Worm (Caenorhabditis elegans) whole organism, young adult: Measurements from ENCODE around the gene F09F7.5.
A peak's percentile ranks its signal among the peaks of the same experiment; 100 is the strongest.

ENCODE experiments used
- B0019.2 ChIP-seq: fragments of 200-800 bp; sonication (Bioruptor generic); conservative IDR thresholded peaks from 2 replicates; pipeline ENCODE4 v1.3.6; 2022; ENCODE audit warnings: missing genetic modification reagents, missing genetic modification characterization, missing compliant biosample characterization
- B0261.1 ChIP-seq: sonication (generic microtip); optimal IDR thresholded peaks from 2 replicates; lab custom pipeline; 2016; ENCODE audit warnings: mild to moderate bottlenecking, missing genetic modification characterization, moderate library complexity, missing compliant biosample characterization
- C06A6.2 ChIP-seq: fragments of 200-800 bp; sonication (Bioruptor generic); conservative IDR thresholded peaks from 2 replicates; pipeline ENCODE4 v1.3.6; 2022; ENCODE audit warnings: missing genetic modification characterization, missing compliant biosample characterization
- F33H1.4 ChIP-seq: fragments of 200-800 bp; sonication (Bioruptor generic); IDR thresholded peaks from 2 replicates; pipeline ENCODE4 v1.3.6; 2022; ENCODE audit warnings: missing genetic modification reagents, missing genetic modification characterization, missing compliant biosample characterization
- F39B2.1 ChIP-seq: fragments of 200-800 bp; sonication (Bioruptor generic); IDR thresholded peaks from 2 replicates; pipeline ENCODE4 v1.3.6; 2022; ENCODE audit warnings: missing genetic modification reagents, missing genetic modification characterization, missing compliant biosample characterization
- F55B11.4 ChIP-seq: sonication (generic microtip); optimal IDR thresholded peaks from 2 replicates; lab custom pipeline; 2016; ENCODE audit warnings: missing compliant biosample characterization, missing genetic modification characterization, borderline replicate concordance; ENCODE audit not compliant: insufficient read depth
- F57C9.4 ChIP-seq: sonication (generic microtip); optimal IDR thresholded peaks from 2 replicates; lab custom pipeline; 2017; ENCODE audit warnings: mild to moderate bottlenecking, missing genetic modification characterization, missing compliant biosample characterization
- Y53G8AR.9 ChIP-seq: fragments of 200-800 bp; sonication (Bioruptor generic); conservative IDR thresholded peaks from 2 replicates; pipeline ENCODE4 v1.3.6; 2022; ENCODE audit warnings: missing genetic modification reagents, missing genetic modification characterization, missing compliant biosample characterization
- Y95B8A.8 ChIP-seq: fragments of 200-800 bp; sonication (Bioruptor generic); IDR thresholded peaks from 2 replicates; pipeline ENCODE4 v1.3.6; 2022; ENCODE audit warnings: missing genetic modification reagents, missing genetic modification characterization, missing compliant biosample characterization
- aptf-3 ChIP-seq: fragments of 200-800 bp; sonication (Bioruptor generic); IDR thresholded peaks from 2 replicates; pipeline ENCODE4 v1.3.6; 2022; ENCODE audit warnings: missing genetic modification characterization, missing compliant biosample characterization
- attf-5 ChIP-seq: fragments of 200-800 bp; sonication (Bioruptor generic); optimal IDR thresholded peaks from 2 replicates; lab custom pipeline; 2018; ENCODE audit warnings: mild to moderate bottlenecking, missing genetic modification characterization, missing compliant biosample characterization
- bed-1 ChIP-seq: fragments of 200-800 bp; sonication (Bioruptor generic); IDR thresholded peaks from 2 replicates; pipeline ENCODE4 v1.3.6; 2022; ENCODE audit warnings: missing genetic modification reagents, missing genetic modification characterization, missing compliant biosample characterization
- bed-2 ChIP-seq: fragments of 200-800 bp; sonication (Bioruptor generic); IDR thresholded peaks from 2 replicates; pipeline ENCODE4 v1.3.6; 2022; ENCODE audit warnings: missing genetic modification reagents, missing genetic modification characterization, missing compliant biosample characterization
- cebp-2 ChIP-seq: fragments of 200-800 bp; sonication (Bioruptor generic); IDR thresholded peaks from 2 replicates; pipeline ENCODE4 v1.3.6; 2022; ENCODE audit warnings: missing genetic modification characterization, missing compliant biosample characterization
- ceh-100 ChIP-seq: fragments of 200-800 bp; sonication (Bioruptor generic); IDR thresholded peaks from 2 replicates; pipeline ENCODE4 v1.3.6; 2022; ENCODE audit warnings: missing genetic modification reagents, missing genetic modification characterization, missing compliant biosample characterization
- dox-1 ChIP-seq: fragments of 200-800 bp; sonication (Bioruptor generic); IDR thresholded peaks from 2 replicates; pipeline ENCODE4 v1.3.6; 2022; ENCODE audit warnings: missing genetic modification reagents, missing genetic modification characterization, missing compliant biosample characterization
- dpff-1 ChIP-seq: sonication (generic microtip); optimal IDR thresholded peaks from 2 replicates; lab custom pipeline; 2017; ENCODE audit warnings: mild to moderate bottlenecking, missing genetic modification characterization, missing compliant biosample characterization
- efl-1 ChIP-seq: fragments of 150-350 bp; optimal IDR thresholded peaks from 2 replicates; lab custom pipeline; 2014; ENCODE audit warnings: missing biosample characterization, missing genetic modification reagents, missing genetic modification characterization
- egl-18 ChIP-seq: fragments of 200-800 bp; sonication (Bioruptor generic); IDR thresholded peaks from 2 replicates; pipeline ENCODE4 v1.3.6; 2022; ENCODE audit warnings: missing genetic modification reagents, missing genetic modification characterization, missing compliant biosample characterization
- egrh-3 ChIP-seq: fragments of 200-800 bp; sonication (Bioruptor generic); IDR thresholded peaks from 2 replicates; pipeline ENCODE4 v1.3.6; 2022; ENCODE audit warnings: missing genetic modification reagents, missing genetic modification characterization, missing compliant biosample characterization
- ekl-4 ChIP-seq: fragments of 200-800 bp; sonication (Bioruptor generic); IDR thresholded peaks from 2 replicates; pipeline ENCODE4 v1.3.6; 2022; ENCODE audit warnings: missing genetic modification reagents, missing genetic modification characterization, missing compliant biosample characterization
- gei-17 ChIP-seq: fragments of 200-800 bp; sonication (Bioruptor generic); optimal IDR thresholded peaks from 2 replicates; lab custom pipeline; 2018; ENCODE audit warnings: mild to moderate bottlenecking, missing genetic modification characterization, missing compliant biosample characterization
- hlh-12 ChIP-seq: sonication (generic microtip); optimal IDR thresholded peaks from 2 replicates; lab custom pipeline; 2016; ENCODE audit warnings: missing genetic modification characterization, missing compliant biosample characterization
- hmg-1.2 ChIP-seq: fragments of 200-800 bp; sonication (Bioruptor generic); IDR thresholded peaks from 2 replicates; pipeline ENCODE4 v1.3.6; 2022; ENCODE audit warnings: missing genetic modification reagents, missing genetic modification characterization, missing compliant biosample characterization
- lag-1 ChIP-seq: fragments of 200-800 bp; sonication (Bioruptor generic); IDR thresholded peaks from 2 replicates; pipeline ENCODE4 v1.3.6; 2022; ENCODE audit warnings: missing genetic modification reagents, missing genetic modification characterization, missing compliant biosample characterization
- lin-35 ChIP-seq, 3 experiments: fragments of 150-350 bp in 2 of 3; sonication (generic microtip) in 1 of 3; optimal IDR thresholded peaks; 2 replicates each; lab custom pipeline; 2014 to 2018; ENCODE audit warnings: missing biosample characterization in 3 of 3, missing genetic modification characterization in 3 of 3, missing genetic modification reagents in 3 of 3
- lir-1 ChIP-seq: fragments of 200-800 bp; sonication (Bioruptor generic); conservative IDR thresholded peaks from 2 replicates; pipeline ENCODE4 v1.3.6; 2022; ENCODE audit warnings: missing genetic modification reagents, missing genetic modification characterization, missing compliant biosample characterization
- madf-10 ChIP-seq: sonication (generic microtip); optimal IDR thresholded peaks from 2 replicates; lab custom pipeline; 2016; ENCODE audit warnings: mild to moderate bottlenecking, missing genetic modification characterization, missing compliant biosample characterization
- madf-3 ChIP-seq: fragments of 200-800 bp; sonication (Bioruptor generic); IDR thresholded peaks from 2 replicates; pipeline ENCODE4 v1.3.6; 2022; ENCODE audit warnings: missing genetic modification reagents, missing genetic modification characterization, missing compliant biosample characterization
- madf-6 ChIP-seq: fragments of 200-800 bp; sonication (Bioruptor generic); IDR thresholded peaks from 2 replicates; pipeline ENCODE4 v1.3.6; 2022; ENCODE audit warnings: missing genetic modification reagents, missing genetic modification characterization, missing compliant biosample characterization
- madf-8 ChIP-seq: fragments of 200-800 bp; sonication (Bioruptor generic); conservative IDR thresholded peaks from 2 replicates; pipeline ENCODE4 v1.3.6; 2022; ENCODE audit warnings: missing genetic modification reagents, missing genetic modification characterization, missing compliant biosample characterization
- mcd-1 ChIP-seq: fragments of 200-800 bp; sonication (Bioruptor generic); IDR thresholded peaks from 2 replicates; pipeline ENCODE4 v1.3.6; 2022; ENCODE audit warnings: missing genetic modification reagents, missing genetic modification characterization, missing compliant biosample characterization
- mel-28 ChIP-seq: sonication (generic microtip); optimal IDR thresholded peaks from 2 replicates; lab custom pipeline; 2016; ENCODE audit warnings: borderline replicate concordance, mild to moderate bottlenecking, missing genetic modification characterization, missing compliant biosample characterization
- nhr-179 ChIP-seq: sonication (generic microtip); optimal IDR thresholded peaks from 2 replicates; lab custom pipeline; 2016; ENCODE audit warnings: mild to moderate bottlenecking, missing genetic modification characterization, missing compliant biosample characterization
- nhr-90 ChIP-seq: sonication (generic microtip); optimal IDR thresholded peaks from 2 replicates; lab custom pipeline; 2016; ENCODE audit warnings: missing genotype, mild to moderate bottlenecking, missing genetic modification characterization, missing compliant biosample characterization
- pbrm-1 ChIP-seq: fragments of 200-800 bp; sonication (Bioruptor generic); IDR thresholded peaks from 2 replicates; pipeline ENCODE4 v1.3.6; 2022; ENCODE audit warnings: missing genetic modification reagents, missing genetic modification characterization, missing compliant biosample characterization
- rec-8 ChIP-seq, 2 experiments: sonication (generic microtip); optimal IDR thresholded peaks; 2 replicates each; lab custom pipeline; 2016; ENCODE audit warnings: mild to moderate bottlenecking in 2 of 2, missing genetic modification characterization in 2 of 2, missing genetic modification reagents in 2 of 2, missing genotype in 2 of 2, missing biosample characterization in 1 of 2, missing compliant biosample characterization in 1 of 2, moderate library complexity in 1 of 2
- repo-1 ChIP-seq: sonication (generic microtip); optimal IDR thresholded peaks from 2 replicates; lab custom pipeline; 2017; ENCODE audit warnings: mild to moderate bottlenecking, missing genetic modification characterization, missing compliant biosample characterization
- snpc-1.3 ChIP-seq: sonication (generic microtip); optimal IDR thresholded peaks from 2 replicates; lab custom pipeline; 2017; ENCODE audit warnings: missing genetic modification characterization, mild to moderate bottlenecking, missing compliant biosample characterization, antibody characterized with exemption, moderate library complexity, missing genotype, missing genetic modification reagents; ENCODE audit not compliant: insufficient read depth
- snpc-3.4 ChIP-seq: sonication (generic microtip); optimal IDR thresholded peaks from 2 replicates; lab custom pipeline; 2017; ENCODE audit warnings: missing genetic modification characterization, mild to moderate bottlenecking, missing compliant biosample characterization, antibody characterized with exemption, moderate library complexity, missing genotype, missing genetic modification reagents
- snpc-4 ChIP-seq, 5 experiments: fragments of 150-350 bp in 1 of 5; sonication (generic microtip) in 4 of 5; optimal IDR thresholded peaks; 2 replicates each; lab custom pipeline; 2014 to 2018; ENCODE audit warnings: missing genetic modification characterization in 5 of 5, missing biosample characterization in 3 of 5, antibody characterized with exemption in 2 of 5, mild to moderate bottlenecking in 2 of 5, missing compliant biosample characterization in 2 of 5, missing genotype in 2 of 5, moderate library complexity in 2 of 5, missing genetic modification reagents in 1 of 5
- somi-1 ChIP-seq: fragments of 200-800 bp; sonication (Bioruptor generic); optimal IDR thresholded peaks from 2 replicates; lab custom pipeline; 2018; ENCODE audit warnings: mild to moderate bottlenecking, missing genetic modification characterization, missing compliant biosample characterization
- tbp1 ChIP-seq: fragments of 200-800 bp; sonication (Bioruptor generic); optimal IDR thresholded peaks from 2 replicates; lab custom pipeline; 2018; ENCODE audit warnings: mild to moderate bottlenecking, missing genetic modification characterization, missing compliant biosample characterization
- unc-62 ChIP-seq: fragments of 150-350 bp; optimal IDR thresholded peaks from 2 replicates; lab custom pipeline; 2014; ENCODE audit warnings: missing biosample characterization, missing genetic modification reagents, missing genetic modification characterization
- ztf-22 ChIP-seq: fragments of 200-800 bp; sonication (Bioruptor generic); optimal IDR thresholded peaks from 2 replicates; lab custom pipeline; 2018; ENCODE audit warnings: mild to moderate bottlenecking, missing genetic modification characterization, moderate library complexity, missing compliant biosample characterization
- ztf-3 ChIP-seq: fragments of 200-800 bp; sonication (Bioruptor generic); optimal IDR thresholded peaks from 2 replicates; lab custom pipeline; 2018; ENCODE audit warnings: mild to moderate bottlenecking, missing genetic modification characterization, missing compliant biosample characterization

F09F7.5 gene

ce11 chrIII:5506023-5506597 is 40.7 kb upstream of the F09F7.5 start (continued):
- peak; percentile 77; the same call in 1 of the 2 replicates for TF ChIP-seq cebp-2
- TF ChIP-seq Y95B8A.8 (GFP tag; lab: Robert Waterston, UW), result 0 out of 2 replicates have a peak, but pooled peaks have one; percentile 36
- TF ChIP-seq lin-35 (GFP tag; optimal IDR thresholded peaks at IDR 0.05; lab: Kevin White, UChicago), result peak in 1 of 3 experiments; percentile 9
- TF ChIP-seq efl-1 (GFP tag; lab: Kevin White, UChicago), result no peak
- TF ChIP-seq ekl-4 (GFP tag; lab: Robert Waterston, UW), result peak; percentile 85
- no peak for TF ChIP-seq somi-1
- TF ChIP-seq rec-8 (tag; optimal IDR thresholded peaks at IDR 0.05; lab: Kevin White, UChicago), result no peak
- no peak for TF ChIP-seq aptf-3 (GFP tag; lab: Robert Waterston, UW)
- no peak for TF ChIP-seq B0019.2 (GFP tag; lab: Robert Waterston, UW)
- peak; percentile 63 for TF ChIP-seq nhr-179 (tag; lab: Kevin White, UChicago)
- peak; percentile 62 for TF ChIP-seq gei-17 (GFP tag; lab: Kevin White, UChicago)
- TF ChIP-seq ceh-100 (GFP tag; lab: Robert Waterston, UW), result no peak
- TF ChIP-seq bed-2, result no peak
- TF ChIP-seq madf-6 (GFP tag; lab: Robert Waterston, UW), result peak; percentile 46; the same call in 1 of the 2 replicates
- peak; percentile 48 for TF ChIP-seq ztf-3 (GFP tag; lab: Kevin White, UChicago)
- no peak for TF ChIP-seq F39B2.1 (GFP tag; lab: Robert Waterston, UW)
- TF ChIP-seq tbp1, result no peak
- TF ChIP-seq F57C9.4, result peak; percentile 52
- TF ChIP-seq bed-1 (GFP tag; lab: Robert Waterston, UW), result no peak
- TF ChIP-seq snpc-1.3 (tag; lab: Kevin White, UChicago), result no peak
- TF ChIP-seq egrh-3 (GFP tag; lab: Robert Waterston, UW), result peak; percentile 4; the same call in 1 of the 2 replicates
- TF ChIP-seq ztf-22 (GFP tag; lab: Kevin White, UChicago), result no peak
- no peak for TF ChIP-seq unc-62 (GFP tag; lab: Kevin White, UChicago)
- TF ChIP-seq dpff-1 (tag; lab: Kevin White, UChicago), result peak; percentile 46
- TF ChIP-seq snpc-4 (GFP tag; optimal IDR thresholded peaks at IDR 0.05; lab: Kevin White, UChicago), result no peak
- TF ChIP-seq snpc-4 (tag; optimal IDR thresholded peaks at IDR 0.05; lab: Kevin White, UChicago), result peak in 1 of 4 experiments; percentile 12
- TF ChIP-seq lag-1 (GFP tag; lab: Robert Waterston, UW), result no peak
- TF ChIP-seq mcd-1 (GFP tag; lab: Robert Waterston, UW), result peak; percentile 37; the same call in 1 of the 2 replicates
- 0 out of 2 replicates have a peak, but pooled peaks have one; percentile 19 for TF ChIP-seq dox-1
- TF ChIP-seq madf-3 (GFP tag; lab: Robert Waterston, UW), result no peak
- no peak; the same call in 1 of the 2 replicates for TF ChIP-seq C06A6.2
- TF ChIP-seq hmg-1.2, result no peak; the same call in 1 of the 2 replicates
- no peak for TF ChIP-seq mel-28 (tag; lab: Kevin White, UChicago)
- TF ChIP-seq madf-10 (tag; lab: Kevin White, UChicago), result peak; percentile 50
- TF ChIP-seq repo-1 (tag; lab: Kevin White, UChicago), result peak; percentile 80
- no peak for TF ChIP-seq F33H1.4
- TF ChIP-seq egl-18 (GFP tag; lab: Robert Waterston, UW), result no peak
- TF ChIP-seq pbrm-1 (GFP tag; lab: Robert Waterston, UW), result peak; percentile 57; the same call in 1 of the 2 replicates
- peak; percentile 22 for TF ChIP-seq attf-5 (GFP tag; lab: Kevin White, UChicago)
- peak; percentile 89; the same call in 1 of the 2 replicates for TF ChIP-seq Y53G8AR.9 (GFP tag; lab: Robert Waterston, UW)
- peak; percentile 52 for TF ChIP-seq nhr-90 (tag; lab: Kevin White, UChicago)
- 0 out of 2 replicates have a peak, but pooled peaks have one; percentile 12 for TF ChIP-seq lir-1
- no peak for TF ChIP-seq madf-8 (GFP tag; lab: Robert Waterston, UW)
- TF ChIP-seq snpc-3.4, result peak; percentile 7
- TF ChIP-seq hlh-12 (tag; lab: Kevin White, UChicago), result no peak
- TF ChIP-seq F55B11.4, result no peak
- TF ChIP-seq B0261.1 (tag; lab: Kevin White, UChicago), result no peak
